Worm (Caenorhabditis elegans): ENCODE data around the gene T08G3.11.

ce11 chrV:16447735-16448134, 31.4 kb downstream of the T08G3.11 start, which contains the start of gene T08G3.13:
- TF ChIP-seq nhr-12 (tag; optimal IDR thresholded peaks at IDR 0.05) (no peak), ceh-16 (tag; optimal IDR thresholded peaks at IDR 0.05) (no peak), ceh-28 (tag; optimal IDR thresholded peaks at IDR 0.05) (no peak), nhr-76 (tag; optimal IDR thresholded peaks at IDR 0.05) (no peak)
